Worm (Caenorhabditis elegans): ENCODE results near the gene Y34B4A.10.

DNA sequence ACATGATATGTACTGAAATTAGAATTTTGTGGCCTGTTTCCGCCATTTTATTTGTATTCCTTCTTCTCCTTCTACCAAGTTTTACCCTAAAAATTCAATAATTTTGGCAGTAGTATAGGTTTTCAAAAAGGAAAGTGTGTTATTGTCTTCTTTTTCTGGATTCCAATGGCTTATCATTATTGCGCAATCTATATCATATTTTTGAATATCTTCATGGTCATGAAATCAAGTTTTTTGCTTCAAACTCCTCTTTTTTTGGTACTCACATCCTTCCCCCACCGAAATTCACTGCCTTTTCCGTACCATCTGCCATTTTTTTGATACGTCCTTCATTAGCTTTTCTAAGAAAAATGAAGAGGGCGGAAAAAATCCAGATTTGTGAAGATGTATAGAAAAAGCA, 949 bp upstream of the Y34B4A.10 start:
- TF ChIP-seq tbx-11 (GFP tag; IDR thresholded peaks at IDR 0.05) = no peak
- no peak for TF ChIP-seq aly-1 (tag; optimal IDR thresholded peaks at IDR 0.05)

All from whole organism, early embryonic.